Worm (Caenorhabditis elegans) whole organism, midembryonic: ENCODE data around the gene ZK892.4.

ENCODE experiments used
- cog-1 ChIP-seq: sonication (generic microtip); optimal IDR thresholded peaks from 2 replicates; lab custom pipeline; 2016; ENCODE audit warnings: missing genetic modification characterization, missing compliant biosample characterization
- med-1 ChIP-seq: sonication (generic microtip); optimal IDR thresholded peaks from 2 replicates; lab custom pipeline; 2017; ENCODE audit warnings: missing genetic modification characterization, mild to moderate bottlenecking, missing compliant biosample characterization, antibody characterized with exemption, missing genetic modification reagents; ENCODE audit not compliant: insufficient read depth
- ref-1 ChIP-seq: fragments of 200-800 bp; sonication (Bioruptor generic); conservative IDR thresholded peaks from 2 replicates; pipeline ENCODE4 v1.3.6; 2022; ENCODE audit warnings: missing genetic modification reagents, missing genetic modification characterization, missing compliant biosample characterization
- tab-1 ChIP-seq: fragments of 200-800 bp; sonication (Bioruptor generic); IDR thresholded peaks from 2 replicates; pipeline ENCODE4 v1.3.6; 2022; ENCODE audit warnings: missing genetic modification characterization, missing compliant biosample characterization
- ztf-23 ChIP-seq: fragments of 200-800 bp; sonication (Bioruptor generic); IDR thresholded peaks from 2 replicates; pipeline ENCODE4 v1.3.6; 2022; ENCODE audit warnings: missing genetic modification reagents, missing genetic modification characterization, missing compliant biosample characterization

DNA sequence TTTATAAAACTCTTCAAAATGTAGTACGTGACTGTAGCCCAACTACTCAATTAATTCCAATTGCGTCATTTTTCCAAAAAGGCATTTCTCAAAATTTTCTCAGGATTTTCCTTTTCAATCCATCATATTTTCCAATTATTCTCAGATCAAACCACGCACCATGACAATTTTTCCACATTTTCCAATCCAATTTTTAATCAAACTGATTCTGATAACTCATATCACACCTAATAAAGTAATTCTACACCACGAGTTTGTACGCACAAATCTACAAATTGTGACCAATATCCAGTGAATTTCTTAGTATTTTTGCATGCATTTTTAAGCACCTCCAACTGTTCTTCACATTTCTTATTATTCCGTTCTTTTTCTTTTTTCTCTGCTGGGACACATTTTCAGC lies 45.1 kb downstream of the ZK892.4 start:
- TF ChIP-seq med-1 (GFP tag; lab: Kevin White, UChicago) (no peak), tab-1 (no peak), ztf-23 (GFP tag; lab: Robert Waterston, UW) (no peak), ref-1 (GFP tag; lab: Robert Waterston, UW) (no peak), cog-1 (tag; lab: Kevin White, UChicago) (no peak)
